Worm (Caenorhabditis elegans): ENCODE results near the gene ZK637.14.

DNA sequence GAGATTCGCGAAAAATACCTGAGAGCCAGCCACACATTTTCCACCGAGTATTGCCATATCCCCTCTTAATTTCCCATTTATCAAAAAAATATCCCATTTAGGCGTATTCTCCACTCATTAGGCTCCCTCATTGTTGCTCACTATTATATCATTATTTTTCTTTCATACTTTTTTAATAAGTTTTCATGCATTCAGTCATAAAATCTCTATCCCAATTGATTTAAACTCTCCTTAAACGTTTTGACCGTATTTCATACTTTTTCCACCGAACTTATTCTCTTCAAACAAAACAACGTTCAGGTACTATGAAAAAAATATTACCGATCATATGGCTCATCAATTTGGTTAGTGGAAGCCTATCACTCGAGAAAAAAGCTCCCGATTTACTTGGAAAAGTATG, 975 bp upstream of the ZK637.14 start, which contains the start of gene lnkn-1:
- TF ChIP-seq pha-4 (GFP tag; IDR thresholded peaks at IDR 0.05) (no peak), pha-4 (tag; optimal IDR thresholded peaks at IDR 0.05) (no peak), dve-1 (tag; optimal IDR thresholded peaks at IDR 0.05; ENCODE audit: insufficient read depth) (no peak), unc-130 (GFP tag; optimal IDR thresholded peaks at IDR 0.05) (no peak), ama-1 (optimal IDR thresholded peaks at IDR 0.05) (no peak), snpc-4 (tag; optimal IDR thresholded peaks at IDR 0.05) (no peak), F44E2.7 (GFP tag; IDR thresholded peaks at IDR 0.05) (no peak), nhr-6 (tag; optimal IDR thresholded peaks at IDR 0.05) (no peak), nhr-11 (tag; optimal IDR thresholded peaks at IDR 0.05) (no peak), T26A8.4 (GFP tag; IDR thresholded peaks at IDR 0.05) (no peak), set-16 (GFP tag; IDR thresholded peaks at IDR 0.05) (no peak), aly-2 (tag; optimal IDR thresholded peaks at IDR 0.05) (no peak)

All from whole organism, L4 larva.